Worm (Caenorhabditis elegans) whole organism, L2 larva: ENCODE results near the gene srj-25.

ENCODE experiments used
- ama-1 ChIP-seq: fragments of 150-350 bp; optimal IDR thresholded peaks from 2 replicates; lab custom pipeline; 2018; ENCODE audit warnings: inconsistent platforms
- blmp-1 ChIP-seq: sonication (generic microtip); optimal IDR thresholded peaks from 2 replicates; lab custom pipeline; 2017; ENCODE audit warnings: missing genetic modification characterization, mild to moderate bottlenecking, missing compliant biosample characterization, antibody characterized with exemption, moderate library complexity; ENCODE audit not compliant: insufficient read depth
- elt-3 ChIP-seq: sonication (generic microtip); optimal IDR thresholded peaks from 2 replicates; lab custom pipeline; 2017; ENCODE audit warnings: missing biosample characterization, missing genetic modification characterization
- lin-13 ChIP-seq: fragments of 150-350 bp; optimal IDR thresholded peaks from 2 replicates; lab custom pipeline; 2014; ENCODE audit warnings: missing biosample characterization, missing genetic modification reagents, missing genetic modification characterization
- lin-39 ChIP-seq: fragments of 150-350 bp; optimal IDR thresholded peaks from 2 replicates; lab custom pipeline; 2014; ENCODE audit warnings: missing biosample characterization, missing genetic modification reagents, missing genetic modification characterization
- mbf-1 ChIP-seq: sonication (generic microtip); optimal IDR thresholded peaks from 2 replicates; lab custom pipeline; 2017; ENCODE audit warnings: missing biosample characterization, missing genetic modification characterization
- nhr-21 ChIP-seq: fragments of 150-350 bp; optimal IDR thresholded peaks from 2 replicates; lab custom pipeline; 2014; ENCODE audit warnings: missing biosample characterization, missing genetic modification characterization
- nhr-25 ChIP-seq: fragments of 150-350 bp; sonication (generic microtip); optimal IDR thresholded peaks from 3 replicates; lab custom pipeline; 2014; ENCODE audit warnings: missing biosample characterization, missing genetic modification characterization
- skn-1 ChIP-seq: sonication (generic microtip); optimal IDR thresholded peaks from 2 replicates; lab custom pipeline; 2017; ENCODE audit warnings: missing biosample characterization, missing genetic modification characterization
- sma-3 ChIP-seq: sonication (generic microtip); optimal IDR thresholded peaks from 2 replicates; lab custom pipeline; 2016; ENCODE audit warnings: missing genetic modification reagents, missing genetic modification characterization, missing compliant biosample characterization
- snpc-4 ChIP-seq: fragments of 150-350 bp; optimal IDR thresholded peaks from 2 replicates; lab custom pipeline; 2014; ENCODE audit warnings: missing biosample characterization, missing genetic modification characterization
- unc-39 ChIP-seq: fragments of 150-350 bp; optimal IDR thresholded peaks from 2 replicates; lab custom pipeline; 2014; ENCODE audit warnings: missing biosample characterization, missing genetic modification characterization
- unc-55 ChIP-seq: fragments of 150-350 bp; sonication (generic microtip); optimal IDR thresholded peaks from 3 replicates; lab custom pipeline; 2014; ENCODE audit warnings: missing biosample characterization, missing genetic modification reagents, missing genetic modification characterization
- ztf-4 ChIP-seq: fragments of 150-350 bp; optimal IDR thresholded peaks from 2 replicates; lab custom pipeline; 2014; ENCODE audit warnings: missing biosample characterization, missing genetic modification characterization

DNA sequence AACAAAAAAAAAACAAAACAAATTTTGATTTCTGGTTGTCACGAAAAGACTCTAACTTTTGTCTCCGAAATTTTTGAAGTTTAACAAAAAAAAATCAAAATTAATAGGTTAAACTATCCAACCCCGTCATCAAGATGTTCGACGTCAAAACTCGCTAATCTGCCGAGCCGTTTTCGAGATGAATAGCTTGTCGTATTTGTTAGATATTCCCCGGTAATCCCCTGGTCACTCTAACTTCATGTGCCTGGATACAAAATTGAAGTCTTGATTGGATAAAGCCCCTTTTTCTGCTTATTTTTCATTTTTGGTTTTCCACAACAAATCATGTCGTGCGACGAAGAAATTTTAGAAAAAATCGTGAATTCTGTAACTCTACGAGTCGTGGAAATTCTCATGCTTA is 46.4 kb upstream of the srj-25 start, which contains the start of gene srab-16:
- TF ChIP-seq ama-1 (lab: Kevin White, UChicago) (no peak), mbf-1 (tag; lab: Kevin White, UChicago) (no peak), nhr-21 (no peak), unc-39 (tag; lab: Kevin White, UChicago) (no peak), lin-39 (tag; lab: Kevin White, UChicago) (no peak), sma-3 (GFP tag; lab: Kevin White, UChicago) (no peak), blmp-1 (tag; lab: Kevin White, UChicago) (no peak), skn-1 (tag; lab: Kevin White, UChicago) (no peak), snpc-4 (no peak), elt-3 (tag; lab: Kevin White, UChicago) (no peak), unc-55 (no peak), nhr-25 (tag; lab: Kevin White, UChicago) (no peak), ztf-4 (tag; lab: Kevin White, UChicago) (no peak), lin-13 (GFP tag; lab: Kevin White, UChicago) (no peak)
